Fruit fly (Drosophila melanogaster) Kc167 (cell line): Measurements from ENCODE around the gene eIF4E1.

Experiments
- Myc ChIP-seq: fragments of >200 bp; optimal IDR thresholded peaks from 2 replicates; lab custom pipeline; 2017; ENCODE audit warnings: missing external identifiers
- Sin3A ChIP-seq: fragments of >200 bp; optimal IDR thresholded peaks from 2 replicates; lab custom pipeline; 2018; ENCODE audit warnings: missing external identifiers
- h ChIP-seq: fragments of >200 bp; optimal IDR thresholded peaks from 3 replicates; lab custom pipeline; 2018; ENCODE audit warnings: missing external identifiers
- insv ChIP-seq: fragments of >200 bp; optimal IDR thresholded peaks from 3 replicates; lab custom pipeline; 2018; ENCODE audit warnings: missing external identifiers
- psq ChIP-seq: fragments of >200 bp; optimal IDR thresholded peaks from 2 replicates; lab custom pipeline; 2017; ENCODE audit warnings: missing external identifiers
- ttk ChIP-seq: sonication (Bioruptor generic); optimal IDR thresholded peaks from 2 replicates; lab custom pipeline; 2017; ENCODE audit warnings: missing external identifiers

eIF4E1 gene

dm6 chr3L:9360217-9360692 lies 42.0 kb downstream of the eIF4E1 start, which contains the start of gene Pdxk:
Gene Pdxk, plus strand, starts transcription at chr3L:9360316.
- TF ChIP-seq insv = no peak
- no peak for TF ChIP-seq psq (lab: Kevin White, UChicago)

- TF ChIP-seq Myc (lab: Kevin White, UChicago) (no peak), psq (lab: Kevin White, UChicago) (no peak), insv (no peak), Sin3A (lab: Kevin White, UChicago) (no peak), ttk (lab: Kevin White, UChicago) (no peak), h (lab: Kevin White, UChicago) (no peak)
Measured at dm6 chr3L:9358713-9359040, 43.6 kb downstream of the eIF4E1 start, which contains the start of the genes UGP and Svip. Gene UGP, minus strand, starts transcription at chr3L:9358935. Gene Svip, plus strand, starts transcription at chr3L:9358999.

- no peak for TF ChIP-seq ttk (lab: Kevin White, UChicago)
- TF ChIP-seq psq (lab: Kevin White, UChicago) = no peak
- TF ChIP-seq insv = no peak
- TF ChIP-seq h (lab: Kevin White, UChicago) = no peak
- no peak for TF ChIP-seq Myc (lab: Kevin White, UChicago)
- no peak for TF ChIP-seq Sin3A (lab: Kevin White, UChicago)
Measured at dm6 chr3L:9357830-9358712, 44.2 kb downstream of the eIF4E1 start.

- TF ChIP-seq ttk (lab: Kevin White, UChicago) (no peak), psq (lab: Kevin White, UChicago) (no peak), h (lab: Kevin White, UChicago) (no peak), insv (no peak), Sin3A (lab: Kevin White, UChicago) (no peak), Myc (lab: Kevin White, UChicago) (no peak)
Measured at dm6 chr3L:9356138-9356753, 46.0 kb downstream of the eIF4E1 start.

- TF ChIP-seq Sin3A (lab: Kevin White, UChicago) (no peak), psq (lab: Kevin White, UChicago) (no peak), h (lab: Kevin White, UChicago) (no peak), Myc (lab: Kevin White, UChicago) (no peak), insv (no peak), ttk (lab: Kevin White, UChicago) (no peak)
Measured at dm6 chr3L:9355555-9355954, 46.7 kb downstream of the eIF4E1 start.

dm6 chr3L:9353733-9354132 lies 48.5 kb downstream of the eIF4E1 start, which contains the start of gene CG32040:
Gene CG32040, plus strand, starts transcription at chr3L:9354033.
- TF ChIP-seq ttk (lab: Kevin White, UChicago) (no peak), Sin3A (lab: Kevin White, UChicago) (no peak), Myc (lab: Kevin White, UChicago) (no peak), insv (no peak), psq (lab: Kevin White, UChicago) (no peak), h (lab: Kevin White, UChicago) (no peak)
